Worm (Caenorhabditis elegans) whole organism, L1 larva: ENCODE data around the gene F41E6.8.

Experiments
- C34B4.2 ChIP-seq: sonication (generic microtip); optimal IDR thresholded peaks from 2 replicates; lab custom pipeline; 2017; ENCODE audit warnings: mild to moderate bottlenecking, missing genetic modification characterization, missing compliant biosample characterization
- F16B12.6 ChIP-seq: fragments of 150-350 bp; optimal IDR thresholded peaks from 2 replicates; lab custom pipeline; 2014; ENCODE audit warnings: missing biosample characterization, missing genetic modification characterization
- aha-1 ChIP-seq: fragments of 150-350 bp; optimal IDR thresholded peaks from 2 replicates; lab custom pipeline; 2014; ENCODE audit warnings: missing biosample characterization, missing genetic modification characterization
- alr-1 ChIP-seq: fragments of 200-800 bp; sonication (Bioruptor generic); optimal IDR thresholded peaks from 2 replicates; lab custom pipeline; 2018; ENCODE audit warnings: borderline replicate concordance, mild to moderate bottlenecking, missing genetic modification characterization, missing compliant biosample characterization
- aly-2 ChIP-seq: fragments of 150-350 bp; optimal IDR thresholded peaks from 2 replicates; lab custom pipeline; 2014; ENCODE audit warnings: missing biosample characterization, missing genetic modification characterization
- ama-1 ChIP-seq: fragments of 150-350 bp; optimal IDR thresholded peaks from 2 replicates; lab custom pipeline; 2014
- blmp-1 ChIP-seq: fragments of 150-350 bp; optimal IDR thresholded peaks from 2 replicates; lab custom pipeline; 2014; ENCODE audit warnings: missing biosample characterization, missing genetic modification characterization
- ceh-63 ChIP-seq: fragments of 200-800 bp; sonication (Bioruptor generic); optimal IDR thresholded peaks from 2 replicates; lab custom pipeline; 2018; ENCODE audit warnings: mild to moderate bottlenecking, missing genetic modification characterization, missing compliant biosample characterization
- ceh-82 ChIP-seq, 3 experiments: fragments of 150-350 bp in 1 of 3; sonication (generic microtip) in 2 of 3; optimal IDR thresholded peaks; 2 replicates each; lab custom pipeline; 2014 to 2017; ENCODE audit warnings: missing biosample characterization in 3 of 3, missing genetic modification characterization in 3 of 3
- dsc-1 ChIP-seq: sonication (generic microtip); optimal IDR thresholded peaks from 2 replicates; lab custom pipeline; 2016; ENCODE audit warnings: mild to moderate bottlenecking, missing genetic modification characterization, missing compliant biosample characterization
- efl-1 ChIP-seq, 4 experiments: fragments of 150-350 bp; optimal IDR thresholded peaks in 3 of 4; peaks in 1 of 4; 1 replicate in 1 of 4; 2 replicates in 3 of 4; lab custom pipeline; 2014; ENCODE audit warnings: missing biosample characterization in 2 of 4, missing genetic modification characterization in 2 of 4, missing genetic modification reagents in 2 of 4
- egl-13 ChIP-seq: sonication (generic microtip); optimal IDR thresholded peaks from 2 replicates; lab custom pipeline; 2016; ENCODE audit warnings: missing genotype, missing genetic modification reagents, missing genetic modification characterization, missing compliant biosample characterization
- elt-3 ChIP-seq, 6 experiments: fragments of 150-350 bp in 1 of 6; sonication (generic microtip); optimal IDR thresholded peaks; 2 replicates each; lab custom pipeline; 2017 to 2018; ENCODE audit warnings: missing biosample characterization in 6 of 6, missing genetic modification characterization in 6 of 6, inconsistent platforms in 1 of 6
- fkh-10 ChIP-seq: sonication (generic microtip); optimal IDR thresholded peaks from 2 replicates; lab custom pipeline; 2017; ENCODE audit warnings: missing biosample characterization, missing genetic modification reagents, missing genetic modification characterization
- fkh-4 ChIP-seq: sonication (generic microtip); optimal IDR thresholded peaks from 2 replicates; lab custom pipeline; 2016; ENCODE audit warnings: missing compliant biosample characterization, missing genetic modification characterization, borderline replicate concordance
- fkh-8 ChIP-seq: sonication (generic microtip); optimal IDR thresholded peaks from 2 replicates; lab custom pipeline; 2016; ENCODE audit warnings: mild to moderate bottlenecking, missing genetic modification characterization, missing compliant biosample characterization
- fos-1 ChIP-seq: fragments of 150-350 bp; optimal IDR thresholded peaks from 2 replicates; lab custom pipeline; 2014; ENCODE audit warnings: missing biosample characterization, missing genetic modification characterization
- grh-1 ChIP-seq: fragments of 200-800 bp; sonication (Bioruptor generic); IDR thresholded peaks from 2 replicates; pipeline ENCODE4 v1.3.6; 2022; ENCODE audit warnings: missing genetic modification reagents, missing genetic modification characterization, missing compliant biosample characterization
- hlh-17 ChIP-seq: fragments of 200-800 bp; sonication (Bioruptor generic); optimal IDR thresholded peaks from 2 replicates; lab custom pipeline; 2018; ENCODE audit warnings: missing genetic modification characterization, mild to moderate bottlenecking, missing compliant biosample characterization, moderate library complexity, borderline replicate concordance
- hlh-4 ChIP-seq: sonication (generic microtip); optimal IDR thresholded peaks from 2 replicates; lab custom pipeline; 2016; ENCODE audit warnings: mild to moderate bottlenecking, missing genetic modification characterization, missing compliant biosample characterization
- irx-1 ChIP-seq: sonication (generic microtip); optimal IDR thresholded peaks from 2 replicates; lab custom pipeline; 2016; ENCODE audit warnings: missing genetic modification characterization, missing compliant biosample characterization
- isw-1 ChIP-seq: fragments of 200-800 bp; sonication (Bioruptor generic); IDR thresholded peaks from 2 replicates; pipeline ENCODE4 v1.3.6; 2022; ENCODE audit warnings: missing genetic modification characterization, missing compliant biosample characterization
- lin-13 ChIP-seq: fragments of 150-350 bp; optimal IDR thresholded peaks from 2 replicates; lab custom pipeline; 2014; ENCODE audit warnings: missing biosample characterization, missing genetic modification reagents, missing genetic modification characterization
- lin-14 ChIP-seq: fragments of 200-800 bp; sonication (Bioruptor generic); optimal IDR thresholded peaks from 2 replicates; lab custom pipeline; 2018; ENCODE audit warnings: mild to moderate bottlenecking, missing genetic modification characterization, moderate library complexity, missing compliant biosample characterization
- lir-3 ChIP-seq: sonication (generic microtip); optimal IDR thresholded peaks from 2 replicates; lab custom pipeline; 2016; ENCODE audit warnings: mild to moderate bottlenecking, missing genetic modification characterization, moderate library complexity, missing compliant biosample characterization; ENCODE audit not compliant: poor library complexity
- mdl-1 ChIP-seq, 2 experiments: fragments of 150-350 bp; optimal IDR thresholded peaks; 2 replicates each; lab custom pipeline; 2014 to 2017; ENCODE audit warnings: missing biosample characterization in 2 of 2, missing genetic modification characterization in 2 of 2, inconsistent platforms in 1 of 2
- mef-2 ChIP-seq: fragments of 150-350 bp; optimal IDR thresholded peaks from 2 replicates; lab custom pipeline; 2014; ENCODE audit warnings: missing biosample characterization, missing genetic modification characterization
- nhr-12 ChIP-seq: sonication (generic microtip); optimal IDR thresholded peaks from 2 replicates; lab custom pipeline; 2017; ENCODE audit warnings: missing biosample characterization, missing genetic modification characterization
- nhr-19 ChIP-seq: fragments of 200-800 bp; sonication (Bioruptor generic); conservative IDR thresholded peaks from 2 replicates; pipeline ENCODE4 v1.3.6; 2022; ENCODE audit warnings: missing genetic modification characterization, missing compliant biosample characterization
- nhr-20 ChIP-seq: sonication (generic microtip); optimal IDR thresholded peaks from 2 replicates; lab custom pipeline; 2016; ENCODE audit warnings: mild to moderate bottlenecking, missing genetic modification characterization, missing compliant biosample characterization
- nhr-237 ChIP-seq: fragments of 150-350 bp; optimal IDR thresholded peaks from 2 replicates; lab custom pipeline; 2014; ENCODE audit warnings: missing biosample characterization, missing genetic modification characterization
- nhr-71 ChIP-seq: sonication (generic microtip); optimal IDR thresholded peaks from 2 replicates; lab custom pipeline; 2016; ENCODE audit warnings: mild to moderate bottlenecking, missing genetic modification characterization, moderate library complexity, missing compliant biosample characterization
- nhr-77 ChIP-seq: fragments of 150-350 bp; optimal IDR thresholded peaks from 2 replicates; lab custom pipeline; 2014; ENCODE audit warnings: missing biosample characterization, missing genetic modification characterization
- nhr-84 ChIP-seq: sonication (generic microtip); optimal IDR thresholded peaks from 2 replicates; lab custom pipeline; 2017; ENCODE audit warnings: missing biosample characterization, missing genetic modification characterization
- nhr-85 ChIP-seq: sonication (generic microtip); peaks from one replicate; lab custom pipeline; 2016; ENCODE audit warnings: missing genetic modification characterization, inconsistent platforms, missing compliant biosample characterization
- nhr-90 ChIP-seq: sonication (generic microtip); optimal IDR thresholded peaks from 2 replicates; lab custom pipeline; 2016; ENCODE audit warnings: mild to moderate bottlenecking, missing genetic modification characterization, missing compliant biosample characterization; ENCODE audit not compliant: poor library complexity
- pag-3 ChIP-seq: sonication (generic microtip); optimal IDR thresholded peaks from 2 replicates; lab custom pipeline; 2017; ENCODE audit warnings: missing genetic modification characterization, mild to moderate bottlenecking, missing compliant biosample characterization, antibody characterized with exemption, borderline replicate concordance; ENCODE audit not compliant: insufficient read depth
- pax-3 ChIP-seq: fragments of 200-800 bp; sonication (Bioruptor generic); optimal IDR thresholded peaks from 2 replicates; lab custom pipeline; 2018; ENCODE audit warnings: mild to moderate bottlenecking, missing genetic modification characterization, moderate library complexity, missing compliant biosample characterization
- rnt-1 ChIP-seq: sonication (generic microtip); optimal IDR thresholded peaks from 2 replicates; lab custom pipeline; 2016; ENCODE audit warnings: mild to moderate bottlenecking, missing genetic modification characterization, moderate library complexity, missing compliant biosample characterization
- skn-1 ChIP-seq: fragments of 150-350 bp; optimal IDR thresholded peaks from 2 replicates; lab custom pipeline; 2014; ENCODE audit warnings: missing biosample characterization, missing genetic modification characterization
- unc-62 ChIP-seq: fragments of 150-350 bp; optimal IDR thresholded peaks from 2 replicates; lab custom pipeline; 2014; ENCODE audit warnings: missing biosample characterization, missing genetic modification reagents, missing genetic modification characterization
- unc-86 ChIP-seq: sonication (generic microtip); optimal IDR thresholded peaks from 2 replicates; lab custom pipeline; 2016; ENCODE audit warnings: missing genetic modification characterization, missing compliant biosample characterization
- xbp-1 ChIP-seq: sonication (generic microtip); optimal IDR thresholded peaks from 2 replicates; lab custom pipeline; 2016; ENCODE audit warnings: missing genetic modification characterization, missing compliant biosample characterization
- ztf-11 ChIP-seq, 2 experiments: sonication (generic microtip); optimal IDR thresholded peaks; 2 replicates each; lab custom pipeline; 2016 to 2017; ENCODE audit warnings: missing genetic modification characterization in 2 of 2, missing biosample characterization in 1 of 2, missing compliant biosample characterization in 1 of 2

F41E6.8 gene

DNA sequence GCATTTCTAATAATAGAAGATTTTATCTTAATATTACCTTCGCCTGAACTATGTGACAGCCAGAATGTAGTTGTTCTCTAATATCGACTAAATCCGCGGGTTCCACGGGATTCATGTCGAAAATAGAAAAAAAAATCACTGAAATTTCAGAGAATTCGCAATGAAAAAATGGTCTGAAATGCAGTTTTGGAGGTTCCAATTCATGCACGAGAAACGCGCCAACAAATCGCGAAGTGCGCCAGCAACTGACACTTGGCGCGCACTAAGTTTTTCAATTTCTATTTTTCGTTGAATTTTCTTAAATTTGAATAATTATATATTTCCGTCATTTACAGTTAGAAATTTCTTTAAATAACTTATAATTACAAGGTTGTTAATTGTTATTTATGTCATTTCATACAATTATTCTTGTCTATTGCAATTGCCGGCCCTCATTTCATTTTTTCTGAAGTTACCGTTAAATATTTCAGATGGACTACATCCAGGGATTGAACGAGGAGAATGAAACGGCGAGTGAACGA lies 31.4 kb downstream of the F41E6.8 start, which contains the start of the genes F25G6.9 and symk-1 (continued):
- TF ChIP-seq unc-86 (tag; lab: Kevin White, UChicago), result peak; percentile 60
- peak; percentile 80 for TF ChIP-seq irx-1 (tag; lab: Kevin White, UChicago)
- peak; percentile 66 for TF ChIP-seq isw-1 (GFP tag; lab: Robert Waterston, UW)
- no peak for TF ChIP-seq mef-2 (tag; lab: Kevin White, UChicago)
- peak; percentile 3 for TF ChIP-seq F16B12.6 (tag; lab: Kevin White, UChicago)
- TF ChIP-seq ceh-82 (tag; optimal IDR thresholded peaks at IDR 0.05; lab: Kevin White, UChicago), result peak; percentile 58 to 74 (median 69)
- TF ChIP-seq xbp-1 (tag; lab: Kevin White, UChicago), result peak; percentile 76
- peak; percentile 82 for TF ChIP-seq nhr-19
- no peak for TF ChIP-seq pag-3
- peak; percentile 82 for TF ChIP-seq dsc-1 (tag; lab: Kevin White, UChicago)
- TF ChIP-seq fkh-10 (GFP tag; lab: Kevin White, UChicago), result no peak
- peak; percentile 86 for TF ChIP-seq rnt-1 (tag; lab: Kevin White, UChicago)
- TF ChIP-seq alr-1, result no peak
- TF ChIP-seq nhr-85 (tag; lab: Kevin White, UChicago), result peak; percentile 86
- peak; percentile 52 for TF ChIP-seq skn-1 (tag; lab: Kevin White, UChicago)
- TF ChIP-seq nhr-84, result no peak
- TF ChIP-seq hlh-4 (tag; lab: Kevin White, UChicago), result no peak
- TF ChIP-seq ztf-11 (tag; optimal IDR thresholded peaks at IDR 0.05; lab: Kevin White, UChicago), result peak in 1 of 2 experiments; percentile 41
- TF ChIP-seq fos-1 (tag; lab: Kevin White, UChicago), result peak; percentile 7
- TF ChIP-seq nhr-71, result peak; percentile 86
- TF ChIP-seq pax-3, result no peak
- peak; percentile 72 for TF ChIP-seq lin-14 (GFP tag; lab: Kevin White, UChicago)
- TF ChIP-seq hlh-17, result no peak
- TF ChIP-seq nhr-77, result no peak
- peak in 1 of 2 experiments; percentile 37 for TF ChIP-seq mdl-1 (tag; optimal IDR thresholded peaks at IDR 0.05; lab: Kevin White, UChicago)
- peak; percentile 47 for TF ChIP-seq lir-3 (tag; lab: Kevin White, UChicago)
- no peak for TF ChIP-seq nhr-12 (tag; lab: Kevin White, UChicago)
- no peak for TF ChIP-seq unc-62 (GFP tag; lab: Kevin White, UChicago)
- TF ChIP-seq fkh-8 (tag; lab: Kevin White, UChicago), result peak; percentile 9
- peak; percentile 79 for TF ChIP-seq nhr-90 (tag; lab: Kevin White, UChicago)
- TF ChIP-seq blmp-1 (tag; lab: Kevin White, UChicago), result no peak
- TF ChIP-seq fkh-4, result no peak
- TF ChIP-seq nhr-237 (tag; lab: Kevin White, UChicago), result no peak
- peak; percentile 77 for TF ChIP-seq nhr-20
- no peak for TF ChIP-seq ama-1 (lab: Kevin White, UChicago)

DNA sequence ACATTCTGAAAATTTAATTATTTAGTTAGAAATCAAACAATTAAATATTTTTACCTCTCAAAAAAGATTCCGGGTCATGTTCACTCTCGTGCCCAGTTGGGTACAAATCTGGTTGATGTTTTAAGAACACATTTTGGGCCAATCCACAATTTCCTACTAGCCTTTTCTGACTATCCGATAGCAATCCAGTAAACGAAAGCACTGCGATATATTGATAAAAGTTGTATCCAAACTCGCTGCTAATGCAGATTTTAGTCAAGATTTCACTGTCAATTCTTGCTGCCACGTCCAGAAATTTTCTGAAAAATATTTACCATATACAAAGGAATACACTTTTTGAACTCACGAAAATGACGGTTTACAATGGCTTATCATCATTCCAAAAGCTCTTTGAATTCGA lies 32.1 kb downstream of the F41E6.8 start:
- no peak for TF ChIP-seq ceh-63 (GFP tag; lab: Kevin White, UChicago)
- no peak for TF ChIP-seq efl-1 (optimal IDR thresholded peaks at IDR 0.05; lab: Kevin White, UChicago)
- peak in 1 of 2 experiments; percentile 76 for TF ChIP-seq efl-1 (GFP tag; optimal IDR thresholded peaks at IDR 0.05 in 1 of 2; lab: Kevin White, UChicago)
- no peak for TF ChIP-seq irx-1 (tag; lab: Kevin White, UChicago)

- TF ChIP-seq lin-13 (GFP tag; lab: Kevin White, UChicago) (no peak), ztf-11 (tag; optimal IDR thresholded peaks at IDR 0.05; lab: Kevin White, UChicago) (no peak), efl-1 (optimal IDR thresholded peaks at IDR 0.05; lab: Kevin White, UChicago) (no peak), efl-1 (GFP tag; optimal IDR thresholded peaks at IDR 0.05 in 1 of 2; lab: Kevin White, UChicago) (no peak), elt-3 (tag; optimal IDR thresholded peaks at IDR 0.05; lab: Kevin White, UChicago) (no peak), skn-1 (tag; lab: Kevin White, UChicago) (no peak), F16B12.6 (tag; lab: Kevin White, UChicago) (no peak), grh-1 (GFP tag; lab: Robert Waterston, UW) (no peak), unc-62 (GFP tag; lab: Kevin White, UChicago) (no peak), nhr-77 (no peak), egl-13 (no peak), nhr-12 (tag; lab: Kevin White, UChicago) (no peak), dsc-1 (tag; lab: Kevin White, UChicago) (no peak), aly-2 (tag; lab: Kevin White, UChicago) (no peak), C34B4.2 (tag; lab: Kevin White, UChicago) (no peak), aha-1 (no peak), fkh-8 (tag; lab: Kevin White, UChicago) (no peak)
Observed at ce11 chrV:8565075-8565474, 36.2 kb downstream of the F41E6.8 start, which contains the start of gene F25G6.8. F25G6.8 (minus strand) TSS chrV:8565175.
